Worm (Caenorhabditis elegans): ENCODE results near the gene C15H9.5.

Gene C15H9.5

DNA sequence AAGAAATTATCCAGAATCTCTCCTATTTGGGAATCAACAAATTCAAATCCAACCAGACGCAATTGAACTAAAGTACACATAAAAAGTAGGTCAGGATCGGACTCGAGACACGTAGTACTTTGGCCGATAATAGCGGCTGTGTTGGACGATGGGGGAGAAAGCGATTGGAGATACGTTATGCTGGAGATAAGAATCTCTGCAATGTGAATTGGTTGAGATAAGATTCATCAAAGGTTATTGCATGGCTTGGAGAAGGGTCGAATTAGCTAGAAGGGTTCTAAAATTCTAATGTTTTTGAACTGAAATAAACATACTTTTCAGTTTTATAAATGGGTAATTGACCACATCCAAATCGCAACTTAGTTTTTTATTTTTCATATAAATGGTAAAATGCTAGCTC is 567 bp upstream of the C15H9.5 start:
- TF ChIP-seq drap-1 (GFP tag; optimal IDR thresholded peaks at IDR 0.05), result no peak
- peak; percentile 77 for TF ChIP-seq ham-2 (GFP tag; optimal IDR thresholded peaks at IDR 0.05)
- no peak for TF ChIP-seq mls-2 (tag; optimal IDR thresholded peaks at IDR 0.05)
- no peak for TF ChIP-seq elt-3 (tag; optimal IDR thresholded peaks at IDR 0.05)
- TF ChIP-seq nhr-28 (tag; optimal IDR thresholded peaks at IDR 0.05), result no peak
- no peak for TF ChIP-seq ceh-43 (GFP tag; optimal IDR thresholded peaks at IDR 0.05)
- no peak for TF ChIP-seq flh-1 (GFP tag; optimal IDR thresholded peaks at IDR 0.05)
- TF ChIP-seq M03D4.4 (tag; optimal IDR thresholded peaks at IDR 0.05), result no peak
- TF ChIP-seq nhr-2 (tag; optimal IDR thresholded peaks at IDR 0.05), result peak; percentile 31
- peak; percentile 98 for TF ChIP-seq elt-1 (tag; optimal IDR thresholded peaks at IDR 0.05; ENCODE audit: borderline replicate concordance, insufficient read depth)
- no peak for TF ChIP-seq lin-13 (tag; optimal IDR thresholded peaks at IDR 0.05)
- TF ChIP-seq lsy-2 (tag; optimal IDR thresholded peaks at IDR 0.05), result no peak
- TF ChIP-seq mab-5 (tag; optimal IDR thresholded peaks at IDR 0.05), result no peak
- no peak for TF ChIP-seq sptf-1 (tag; optimal IDR thresholded peaks at IDR 0.05)
- TF ChIP-seq ztf-11 (tag; optimal IDR thresholded peaks at IDR 0.05), result no peak
- TF ChIP-seq zip-8 (tag; optimal IDR thresholded peaks at IDR 0.05), result no peak
- no peak for TF ChIP-seq blmp-1 (tag; optimal IDR thresholded peaks at IDR 0.05)
- TF ChIP-seq ceh-39 (tag; optimal IDR thresholded peaks at IDR 0.05), result no peak

DNA sequence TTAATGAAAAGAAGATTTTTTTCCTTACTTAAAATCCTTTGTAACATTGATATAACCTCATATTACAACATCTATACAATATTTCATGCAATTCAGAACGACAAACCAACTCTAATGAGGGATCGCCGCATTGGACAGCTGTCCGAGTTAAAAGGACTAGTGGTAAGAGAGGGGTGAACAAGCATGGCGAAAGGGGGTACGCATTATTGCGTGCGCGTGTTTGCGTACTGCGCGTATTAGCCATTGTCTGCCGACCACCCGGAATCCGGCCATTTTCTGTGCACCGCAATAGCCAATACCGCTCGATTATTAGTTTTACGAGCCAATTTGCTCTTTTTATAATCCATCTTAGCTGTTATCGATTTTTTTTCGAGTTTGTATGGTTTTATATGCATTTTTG is 4.5 kb downstream of the C15H9.5 start, which contains the start of gene C15H9.4:
TSS of gene C15H9.4 (plus strand) at position 93 of the 400 bp plus-strand sequence.
- TF ChIP-seq ces-1 (GFP tag; optimal IDR thresholded peaks at IDR 0.05), result peak; percentile 71
- TF ChIP-seq lin-32 (GFP tag; optimal IDR thresholded peaks at IDR 0.05), result no peak
- TF ChIP-seq ceh-39 (tag; optimal IDR thresholded peaks at IDR 0.05), result peak; percentile 2
- TF ChIP-seq pha-4 (tag; optimal IDR thresholded peaks at IDR 0.05), result peak; percentile 62
- TF ChIP-seq lsy-2 (tag; optimal IDR thresholded peaks at IDR 0.05), result peak; percentile 12
- no peak for TF ChIP-seq zip-8 (tag; optimal IDR thresholded peaks at IDR 0.05)
- TF ChIP-seq nhr-2 (tag; optimal IDR thresholded peaks at IDR 0.05), result no peak
- TF ChIP-seq sem-2 (GFP tag; optimal IDR thresholded peaks at IDR 0.05), result peak; percentile 26
- TF ChIP-seq tbx-8 (GFP tag; optimal IDR thresholded peaks at IDR 0.05), result no peak
- peak; percentile 73 for TF ChIP-seq hlh-1 (tag; optimal IDR thresholded peaks at IDR 0.05)
- no peak for TF ChIP-seq unc-62 (GFP tag; optimal IDR thresholded peaks at IDR 0.05)
- TF ChIP-seq nhr-76 (tag; optimal IDR thresholded peaks at IDR 0.05), result no peak
- peak; percentile 57 for TF ChIP-seq lin-13 (tag; optimal IDR thresholded peaks at IDR 0.05)
- TF ChIP-seq snpc-4 (tag; optimal IDR thresholded peaks at IDR 0.05), result no peak
- TF ChIP-seq mls-2 (tag; optimal IDR thresholded peaks at IDR 0.05), result peak; percentile 70
- no peak for TF ChIP-seq nhr-28 (tag; optimal IDR thresholded peaks at IDR 0.05)
- TF ChIP-seq cnd-1 (tag; optimal IDR thresholded peaks at IDR 0.05), result peak; percentile 84
- TF ChIP-seq nhr-237 (tag; optimal IDR thresholded peaks at IDR 0.05), result no peak
- TF ChIP-seq drap-1 (GFP tag; optimal IDR thresholded peaks at IDR 0.05), result peak; percentile 45
- no peak for TF ChIP-seq bed-3 (GFP tag; optimal IDR thresholded peaks at IDR 0.05)
- TF ChIP-seq ceh-83 (GFP tag; optimal IDR thresholded peaks at IDR 0.05), result peak; percentile 36
- peak; percentile 3 for TF ChIP-seq elt-1 (tag; optimal IDR thresholded peaks at IDR 0.05; ENCODE audit: borderline replicate concordance, insufficient read depth)
- peak; percentile 66 for TF ChIP-seq M03D4.4 (tag; optimal IDR thresholded peaks at IDR 0.05)
- TF ChIP-seq elt-3 (tag; optimal IDR thresholded peaks at IDR 0.05), result no peak
- TF ChIP-seq ceh-43 (GFP tag; optimal IDR thresholded peaks at IDR 0.05), result peak; percentile 49
- TF ChIP-seq ztf-11 (tag; optimal IDR thresholded peaks at IDR 0.05), result no peak
- TF ChIP-seq unc-120 (tag; optimal IDR thresholded peaks at IDR 0.05; ENCODE audit: poor library complexity, severe bottlenecking), result peak; percentile 59
- TF ChIP-seq blmp-1 (tag; optimal IDR thresholded peaks at IDR 0.05), result no peak
- TF ChIP-seq sptf-1 (tag; optimal IDR thresholded peaks at IDR 0.05), result peak; percentile 72
- no peak for TF ChIP-seq mab-5 (tag; optimal IDR thresholded peaks at IDR 0.05)
- no peak for TF ChIP-seq flh-1 (GFP tag; optimal IDR thresholded peaks at IDR 0.05)
- TF ChIP-seq mep-1 (tag; optimal IDR thresholded peaks at IDR 0.05), result peak; percentile 16
- TF ChIP-seq unc-39 (tag; optimal IDR thresholded peaks at IDR 0.05), result no peak
- TF ChIP-seq ham-2 (GFP tag; optimal IDR thresholded peaks at IDR 0.05), result peak; percentile 88
- no peak for TF ChIP-seq nhr-12 (tag; optimal IDR thresholded peaks at IDR 0.05)

DNA sequence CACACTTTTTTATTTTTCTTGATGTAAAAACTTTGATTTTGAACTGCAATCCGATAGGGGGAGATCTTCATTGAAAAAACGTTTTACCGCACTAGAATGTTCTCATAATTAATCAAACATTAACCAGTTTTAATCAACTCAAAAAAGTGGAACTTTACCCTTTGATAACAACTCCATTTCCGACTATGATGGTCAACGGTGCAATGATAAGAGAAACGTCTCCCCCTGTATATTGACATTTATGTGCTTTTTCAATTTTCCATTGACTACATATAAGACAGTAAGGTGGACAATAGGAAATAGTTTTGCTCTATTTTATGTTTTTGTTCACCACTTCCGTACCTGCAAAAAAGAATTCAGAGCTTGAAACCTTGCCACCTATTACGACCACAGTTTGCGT is 5.3 kb downstream of the C15H9.5 start:
- no peak for TF ChIP-seq lin-13 (tag; optimal IDR thresholded peaks at IDR 0.05)
- peak; percentile 60 for TF ChIP-seq nhr-2 (tag; optimal IDR thresholded peaks at IDR 0.05)
- no peak for TF ChIP-seq drap-1 (GFP tag; optimal IDR thresholded peaks at IDR 0.05)
- TF ChIP-seq lin-32 (GFP tag; optimal IDR thresholded peaks at IDR 0.05), result no peak
- TF ChIP-seq hlh-1 (tag; optimal IDR thresholded peaks at IDR 0.05), result no peak
- TF ChIP-seq tbx-8 (GFP tag; optimal IDR thresholded peaks at IDR 0.05), result no peak

Data from whole organism, mixed stage, embryonic.